Worm (Caenorhabditis elegans) whole organism, L2 larva: Measurements from ENCODE around the gene Y56A3A.30.

Experiments used
- lin-13 ChIP-seq: fragments of 150-350 bp; optimal IDR thresholded peaks from 2 replicates; lab custom pipeline; 2014; ENCODE audit warnings: missing biosample characterization, missing genetic modification reagents, missing genetic modification characterization
- lsy-2 ChIP-seq, 2 experiments: fragments of 150-350 bp in 1 of 2; sonication (generic microtip) in 1 of 2; optimal IDR thresholded peaks; 2 replicates each; lab custom pipeline; 2014 to 2017; ENCODE audit warnings: missing biosample characterization in 2 of 2, missing genetic modification characterization in 2 of 2
- nhr-10 ChIP-seq: sonication (generic microtip); optimal IDR thresholded peaks from 2 replicates; lab custom pipeline; 2017; ENCODE audit warnings: missing biosample characterization, missing genetic modification characterization
- nhr-6 ChIP-seq: fragments of 150-350 bp; optimal IDR thresholded peaks from 2 replicates; lab custom pipeline; 2014; ENCODE audit warnings: missing biosample characterization, missing genetic modification characterization
- skn-1 ChIP-seq: sonication (generic microtip); optimal IDR thresholded peaks from 2 replicates; lab custom pipeline; 2017; ENCODE audit warnings: missing biosample characterization, missing genetic modification characterization
- sma-3 ChIP-seq: sonication (generic microtip); optimal IDR thresholded peaks from 2 replicates; lab custom pipeline; 2016; ENCODE audit warnings: missing genetic modification reagents, missing genetic modification characterization, missing compliant biosample characterization
- ztf-1 ChIP-seq: fragments of 200-800 bp; sonication (Bioruptor generic); conservative IDR thresholded peaks from 2 replicates; pipeline ENCODE4 v1.3.6; 2022; ENCODE audit warnings: missing genetic modification characterization, missing compliant biosample characterization

DNA sequence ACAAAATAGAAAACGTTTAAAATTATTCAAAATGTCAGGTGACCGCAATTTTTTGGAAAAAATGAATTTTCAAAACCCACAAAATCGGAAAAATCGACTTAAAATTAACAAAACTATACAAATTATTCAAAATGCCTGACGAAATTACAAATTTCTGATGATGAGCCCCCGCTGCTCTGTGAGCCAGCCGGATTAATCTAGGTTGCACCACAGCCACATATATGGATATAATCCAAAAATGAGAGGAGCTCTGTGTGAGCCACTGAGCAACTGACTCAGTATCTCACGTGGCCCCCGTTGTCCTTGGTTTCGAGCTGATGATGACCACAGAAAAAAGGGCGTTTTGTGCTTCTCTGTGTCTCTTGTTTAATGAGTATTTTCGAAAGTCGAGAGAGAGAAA, 6.2 kb upstream of the Y56A3A.30 start:
- TF ChIP-seq lsy-2 (tag; optimal IDR thresholded peaks at IDR 0.05; lab: Kevin White, UChicago) (no peak), skn-1 (tag; lab: Kevin White, UChicago) (no peak), ztf-1 (GFP tag; lab: Robert Waterston, UW) (no peak), nhr-10 (tag; lab: Kevin White, UChicago) (no peak), nhr-6 (no peak), sma-3 (GFP tag; lab: Kevin White, UChicago) (no peak), lin-13 (GFP tag; lab: Kevin White, UChicago) (no peak)
